Fruit fly (Drosophila melanogaster) whole organism, prepupa: Measurements from ENCODE around the gene zye.

Experiments
- Blimp-1 ChIP-seq: fragments of 200-800 bp; sonication (Bioruptor generic); optimal IDR thresholded peaks from 3 replicates; lab custom pipeline; 2017; ENCODE audit warnings: missing biosample characterization, missing genetic modification characterization, mild to moderate bottlenecking, moderate library complexity, missing genetic modification reagents
- CG10631 ChIP-seq: fragments of 200-800 bp; sonication (Bioruptor generic); optimal IDR thresholded peaks from 2 replicates; lab custom pipeline; 2016; ENCODE audit warnings: missing biosample characterization, missing genetic modification characterization
- CG1621 ChIP-seq: fragments of 200-800 bp; sonication (Bioruptor generic); optimal IDR thresholded peaks from 3 replicates; lab custom pipeline; 2018; ENCODE audit warnings: missing biosample characterization, mild to moderate bottlenecking, missing genetic modification characterization
- CG6792 ChIP-seq: fragments of 200-800 bp; sonication (Bioruptor generic); optimal IDR thresholded peaks from 3 replicates; lab custom pipeline; 2016; ENCODE audit warnings: missing biosample characterization, missing genetic modification characterization
- Eip78C ChIP-seq: fragments of 200-800 bp; sonication (Bioruptor generic); peaks from one replicate; lab custom pipeline; 2016; ENCODE audit warnings: missing biosample characterization, missing genetic modification characterization
- Hr39 ChIP-seq: fragments of 200-800 bp; sonication (Bioruptor generic); optimal IDR thresholded peaks from 2 replicates; lab custom pipeline; 2016; ENCODE audit warnings: missing biosample characterization, missing genetic modification characterization
- cyc ChIP-seq: fragments of 200-800 bp; sonication (Bioruptor generic); optimal IDR thresholded peaks from 3 replicates; lab custom pipeline; 2016; ENCODE audit warnings: missing biosample characterization, missing genetic modification characterization
- fkh ChIP-seq: fragments of 200-800 bp; sonication (Bioruptor generic); optimal IDR thresholded peaks from 3 replicates; lab custom pipeline; 2017; ENCODE audit warnings: missing biosample characterization, mild to moderate bottlenecking, missing genetic modification characterization, moderate library complexity
- lz ChIP-seq: fragments of 200-800 bp; sonication (Bioruptor generic); optimal IDR thresholded peaks from 3 replicates; lab custom pipeline; 2016; ENCODE audit warnings: missing biosample characterization, missing genetic modification characterization

- TF ChIP-seq Eip78C (GFP tag; lab: Kevin White, UChicago) (no peak), lz (GFP tag; lab: Kevin White, UChicago) (peak; percentile 15), CG6792 (GFP tag; lab: Kevin White, UChicago) (no peak), CG1621 (tag; lab: Kevin White, UChicago) (no peak), Hr39 (no peak), Blimp-1 (no peak), CG10631 (GFP tag; lab: Kevin White, UChicago) (no peak), fkh (no peak), cyc (GFP tag; lab: Kevin White, UChicago) (no peak)
Measured at dm6 chr3L:20432297-20432696, 18.9 kb downstream of the zye start, which contains the start of the genes Las and Psn.
